Worm (Caenorhabditis elegans) whole organism, L4 larva: ENCODE results near the gene asp-6.

Source experiments
- F26F4.8 ChIP-seq: fragments of 200-800 bp; sonication (Bioruptor generic); conservative IDR thresholded peaks from 2 replicates; pipeline ENCODE4 v1.3.6; 2022; ENCODE audit warnings: missing genetic modification characterization, missing compliant biosample characterization
- F37D6.2 ChIP-seq: sonication (generic microtip); optimal IDR thresholded peaks from 2 replicates; lab custom pipeline; 2016; ENCODE audit warnings: mild to moderate bottlenecking, missing genetic modification characterization, missing compliant biosample characterization
- F44E2.7 ChIP-seq: fragments of 200-800 bp; sonication (Bioruptor generic); IDR thresholded peaks from 2 replicates; pipeline ENCODE4 v2.1.2; 2022; ENCODE audit warnings: missing genetic modification characterization, missing compliant biosample characterization
- R02D3.7 ChIP-seq: fragments of 150-350 bp; sonication (generic microtip); optimal IDR thresholded peaks from 3 replicates; lab custom pipeline; 2014; ENCODE audit warnings: missing biosample characterization, missing genetic modification characterization
- T20F7.1 ChIP-seq: fragments of 200-800 bp; sonication (Bioruptor generic); optimal IDR thresholded peaks from 2 replicates; lab custom pipeline; 2018; ENCODE audit warnings: mild to moderate bottlenecking, missing genetic modification characterization, missing compliant biosample characterization
- Y105C5A.15 ChIP-seq: fragments of 200-800 bp; sonication (Bioruptor generic); IDR thresholded peaks from 2 replicates; pipeline ENCODE4 v1.3.6; 2022; ENCODE audit warnings: missing genetic modification characterization, missing compliant biosample characterization
- ZK337.2 ChIP-seq: fragments of 200-800 bp; sonication (Bioruptor generic); IDR thresholded peaks from 2 replicates; pipeline ENCODE4 v1.3.6; 2022; ENCODE audit warnings: missing genetic modification reagents, missing genetic modification characterization, missing compliant biosample characterization
- ZK546.5 ChIP-seq, 2 experiments: sonication (generic microtip); optimal IDR thresholded peaks; 2 replicates each; lab custom pipeline; 2017; ENCODE audit warnings: missing biosample characterization in 2 of 2, missing genetic modification characterization in 2 of 2
- aha-1 ChIP-seq: fragments of 150-350 bp; peaks from one replicate; lab custom pipeline; 2014; ENCODE audit warnings: missing biosample characterization, missing genetic modification characterization
- aly-2 ChIP-seq: sonication (generic microtip); optimal IDR thresholded peaks from 2 replicates; lab custom pipeline; 2018; ENCODE audit warnings: missing biosample characterization, missing genetic modification characterization
- ceh-32 ChIP-seq: sonication (generic microtip); optimal IDR thresholded peaks from 2 replicates; lab custom pipeline; 2016; ENCODE audit warnings: mild to moderate bottlenecking, missing genetic modification characterization, missing compliant biosample characterization; ENCODE audit not compliant: poor library complexity
- ceh-62 ChIP-seq: sonication (generic microtip); optimal IDR thresholded peaks from 2 replicates; lab custom pipeline; 2017; ENCODE audit warnings: missing biosample characterization, missing genetic modification characterization
- ces-1 ChIP-seq: fragments of 150-350 bp; sonication (generic microtip); optimal IDR thresholded peaks from 4 replicates; lab custom pipeline; 2014; ENCODE audit warnings: missing biosample characterization, missing genetic modification reagents, missing genetic modification characterization
- cey-2 ChIP-seq: sonication (generic microtip); optimal IDR thresholded peaks from 3 replicates; lab custom pipeline; 2017; ENCODE audit warnings: missing genetic modification characterization, mild to moderate bottlenecking, missing compliant biosample characterization, antibody characterized with exemption, borderline replicate concordance; ENCODE audit not compliant: insufficient read depth
- daf-8 ChIP-seq: fragments of 200-800 bp; sonication (Bioruptor generic); IDR thresholded peaks from 2 replicates; pipeline ENCODE4 v1.3.6; 2022; ENCODE audit warnings: missing genetic modification characterization, missing compliant biosample characterization
- dpl-1 ChIP-seq: fragments of 150-350 bp; optimal IDR thresholded peaks from 2 replicates; lab custom pipeline; 2014; ENCODE audit warnings: missing biosample characterization, missing genetic modification reagents, missing genetic modification characterization
- dve-1 ChIP-seq: sonication (generic microtip); optimal IDR thresholded peaks from 2 replicates; lab custom pipeline; 2017; ENCODE audit warnings: antibody characterized with exemption, mild to moderate bottlenecking, missing genetic modification characterization, missing compliant biosample characterization; ENCODE audit not compliant: insufficient read depth
- fkh-10 ChIP-seq: fragments of 150-350 bp; optimal IDR thresholded peaks from 2 replicates; lab custom pipeline; 2014; ENCODE audit warnings: missing biosample characterization, missing genetic modification reagents, missing genetic modification characterization
- hif-1 ChIP-seq, 2 experiments: sonication (generic microtip); optimal IDR thresholded peaks; 2 replicates each; lab custom pipeline; 2016 to 2017; ENCODE audit warnings: missing compliant biosample characterization in 2 of 2, missing genetic modification characterization in 2 of 2, missing genetic modification reagents in 2 of 2, missing genotype in 2 of 2, mild to moderate bottlenecking in 1 of 2
- hlh-11 ChIP-seq: fragments of 200-800 bp; sonication (Bioruptor generic); optimal IDR thresholded peaks from 2 replicates; lab custom pipeline; 2018; ENCODE audit warnings: mild to moderate bottlenecking, missing genetic modification characterization, missing compliant biosample characterization
- hlh-30 ChIP-seq: sonication (generic microtip); optimal IDR thresholded peaks from 2 replicates; lab custom pipeline; 2017; ENCODE audit warnings: antibody characterized with exemption, mild to moderate bottlenecking, missing genetic modification characterization, missing compliant biosample characterization; ENCODE audit not compliant: insufficient read depth
- jun-1 ChIP-seq: fragments of 150-350 bp; optimal IDR thresholded peaks from 2 replicates; lab custom pipeline; 2014; ENCODE audit warnings: missing biosample characterization, missing genetic modification reagents, missing genetic modification characterization
- lim-7 ChIP-seq: fragments of 200-800 bp; sonication (Bioruptor generic); IDR thresholded peaks from 2 replicates; pipeline ENCODE4 v1.3.6; 2022; ENCODE audit warnings: missing genetic modification characterization, missing compliant biosample characterization
- lin-15B ChIP-seq: fragments of 150-350 bp; sonication (generic microtip); optimal IDR thresholded peaks from 3 replicates; lab custom pipeline; 2014; ENCODE audit warnings: missing biosample characterization, missing genetic modification characterization
- lin-38 ChIP-seq: fragments of 200-800 bp; sonication (Bioruptor generic); IDR thresholded peaks from 2 replicates; pipeline ENCODE4 v1.3.6; 2022; ENCODE audit warnings: missing genetic modification reagents, missing genetic modification characterization, missing compliant biosample characterization
- lin-39 ChIP-seq: fragments of 150-350 bp; optimal IDR thresholded peaks from 2 replicates; lab custom pipeline; 2014; ENCODE audit warnings: missing biosample characterization, missing genetic modification reagents, missing genetic modification characterization
- lir-3 ChIP-seq: sonication (generic microtip); optimal IDR thresholded peaks from 2 replicates; lab custom pipeline; 2016; ENCODE audit warnings: mild to moderate bottlenecking, missing genetic modification characterization, missing compliant biosample characterization
- lsy-2 ChIP-seq, 2 experiments: fragments of 150-350 bp in 1 of 2; sonication (generic microtip) in 1 of 2; optimal IDR thresholded peaks; 2 replicates each; lab custom pipeline; 2014 to 2017; ENCODE audit warnings: missing biosample characterization in 2 of 2, missing genetic modification characterization in 2 of 2
- madf-5 ChIP-seq, 2 experiments: fragments of 200-800 bp; sonication (Bioruptor generic); IDR thresholded peaks; 2 replicates each; pipeline ENCODE4 v1.3.6; 2022; ENCODE audit warnings: missing compliant biosample characterization in 2 of 2, missing genetic modification characterization in 2 of 2
- madf-9 ChIP-seq: fragments of 200-800 bp; sonication (Bioruptor generic); conservative IDR thresholded peaks from 2 replicates; pipeline ENCODE4 v1.3.6; 2022; ENCODE audit warnings: missing genetic modification reagents, missing genetic modification characterization, missing compliant biosample characterization
- mdt-29 ChIP-seq: fragments of 200-800 bp; sonication (Bioruptor generic); IDR thresholded peaks from 2 replicates; pipeline ENCODE4 v1.3.6; 2022; ENCODE audit warnings: missing genetic modification reagents, missing genetic modification characterization, missing compliant biosample characterization
- mep-1 ChIP-seq: fragments of 150-350 bp; sonication (generic microtip); optimal IDR thresholded peaks from 3 replicates; lab custom pipeline; 2014; ENCODE audit warnings: missing biosample characterization, missing genetic modification characterization
- mes-2 ChIP-seq: sonication (generic microtip); optimal IDR thresholded peaks from 2 replicates; lab custom pipeline; 2016; ENCODE audit warnings: missing genotype, mild to moderate bottlenecking, missing genetic modification characterization, missing compliant biosample characterization; ENCODE audit not compliant: poor library complexity, severe bottlenecking
- nhr-102 ChIP-seq: sonication (generic microtip); optimal IDR thresholded peaks from 2 replicates; lab custom pipeline; 2016; ENCODE audit warnings: mild to moderate bottlenecking, missing genetic modification characterization, moderate library complexity, missing compliant biosample characterization
- nhr-111 ChIP-seq: fragments of 200-800 bp; sonication (Bioruptor generic); optimal IDR thresholded peaks from 2 replicates; lab custom pipeline; 2018; ENCODE audit warnings: mild to moderate bottlenecking, missing genetic modification characterization, missing compliant biosample characterization
- nhr-237 ChIP-seq: sonication (generic microtip); optimal IDR thresholded peaks from 2 replicates; lab custom pipeline; 2017; ENCODE audit warnings: missing biosample characterization, missing genetic modification characterization
- nhr-48 ChIP-seq: sonication (generic microtip); optimal IDR thresholded peaks from 2 replicates; lab custom pipeline; 2016; ENCODE audit warnings: mild to moderate bottlenecking, missing genetic modification characterization, missing compliant biosample characterization
- nhr-6 ChIP-seq: fragments of 150-350 bp; optimal IDR thresholded peaks from 2 replicates; lab custom pipeline; 2014; ENCODE audit warnings: missing biosample characterization, missing genetic modification characterization
- nhr-76 ChIP-seq: fragments of 150-350 bp; optimal IDR thresholded peaks from 2 replicates; lab custom pipeline; 2014; ENCODE audit warnings: missing biosample characterization, missing genetic modification characterization
- nhr-77 ChIP-seq: fragments of 150-350 bp; optimal IDR thresholded peaks from 2 replicates; lab custom pipeline; 2014; ENCODE audit warnings: missing biosample characterization, missing genetic modification characterization
- pha-4 ChIP-seq, 2 experiments: fragments of 150-350 bp in 1 of 2; fragments of 200-800 bp in 1 of 2; sonication (Bioruptor generic) in 1 of 2; IDR thresholded peaks in 1 of 2; optimal IDR thresholded peaks in 1 of 2; 2 replicates each; pipeline versions ENCODE4 v1.3.6 to Lab custom; 2014 to 2022; ENCODE audit warnings: missing genetic modification characterization in 2 of 2, missing genetic modification reagents in 2 of 2, missing biosample characterization in 1 of 2, missing compliant biosample characterization in 1 of 2
- rbr-2 ChIP-seq: sonication (generic microtip); optimal IDR thresholded peaks from 2 replicates; lab custom pipeline; 2016; ENCODE audit warnings: missing genotype, missing genetic modification characterization, missing compliant biosample characterization
- saeg-2 ChIP-seq: fragments of 200-800 bp; sonication (Bioruptor generic); IDR thresholded peaks from 2 replicates; pipeline ENCODE4 v1.3.6; 2022; ENCODE audit warnings: missing genetic modification reagents, missing genetic modification characterization, missing compliant biosample characterization
- set-16 ChIP-seq: fragments of 200-800 bp; sonication (Bioruptor generic); IDR thresholded peaks from 2 replicates; pipeline ENCODE4 v1.3.6; 2022; ENCODE audit warnings: missing genetic modification reagents, missing genetic modification characterization, missing compliant biosample characterization
- spr-1 ChIP-seq: sonication (generic microtip); optimal IDR thresholded peaks from 2 replicates; lab custom pipeline; 2016; ENCODE audit warnings: mild to moderate bottlenecking, missing genetic modification characterization, missing compliant biosample characterization
- spr-3 ChIP-seq: fragments of 200-800 bp; sonication (Bioruptor generic); optimal IDR thresholded peaks from 2 replicates; lab custom pipeline; 2018; ENCODE audit warnings: mild to moderate bottlenecking, missing genetic modification characterization, missing compliant biosample characterization
- tra-1 ChIP-seq: fragments of 200-800 bp; sonication (Bioruptor generic); IDR thresholded peaks from 2 replicates; pipeline ENCODE4 v1.3.6; 2022; ENCODE audit warnings: missing genetic modification reagents, missing genetic modification characterization, missing compliant biosample characterization
- unc-39 ChIP-seq: sonication (generic microtip); optimal IDR thresholded peaks from 2 replicates; lab custom pipeline; 2017; ENCODE audit warnings: missing biosample characterization, missing genetic modification characterization
- zfp-3 ChIP-seq: fragments of 200-800 bp; sonication (Bioruptor generic); conservative IDR thresholded peaks from 2 replicates; pipeline ENCODE4 v1.3.6; 2022; ENCODE audit warnings: missing genetic modification reagents, missing genetic modification characterization, missing compliant biosample characterization

Gene asp-6

DNA sequence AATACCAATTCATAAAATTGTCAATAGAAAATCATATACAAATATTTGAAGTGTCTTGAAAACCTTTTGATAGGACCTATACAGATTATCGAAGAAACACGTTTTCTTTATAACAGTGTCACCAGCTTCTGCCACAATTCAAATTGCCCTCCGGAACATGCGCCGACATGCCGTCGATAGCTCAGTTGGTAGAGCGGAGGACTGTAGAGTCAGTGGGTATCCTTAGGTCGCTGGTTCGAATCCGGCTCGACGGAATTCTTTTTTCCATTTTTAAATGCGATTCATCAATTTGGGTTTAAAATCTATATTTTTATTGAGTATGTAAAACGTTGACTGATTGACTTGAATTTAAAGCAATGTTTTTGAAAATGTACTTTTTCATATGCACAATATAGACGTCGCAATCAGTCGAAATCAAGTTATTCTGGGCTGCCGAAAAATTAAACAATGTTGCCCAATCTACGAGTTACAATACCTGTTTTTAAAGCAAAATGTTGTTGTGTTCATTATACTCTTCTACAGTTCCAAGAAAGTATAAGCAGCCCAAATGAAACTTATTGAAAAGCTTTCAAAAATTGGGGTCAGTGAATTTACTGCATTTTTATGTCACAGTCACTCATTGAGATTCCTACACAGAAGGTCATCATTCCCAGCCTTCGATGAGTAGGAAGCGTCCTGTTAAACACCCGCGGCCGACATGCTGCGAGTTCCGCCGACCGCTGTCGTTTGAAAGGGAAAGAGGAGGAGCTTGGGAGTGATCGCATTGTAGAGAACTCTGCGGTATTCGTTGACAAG lies 21.2 kb downstream of the asp-6 start (continued):
- TF ChIP-seq set-16 (no peak), mep-1 (tag; lab: Kevin White, UChicago) (peak; percentile 84), hlh-11 (tag; lab: Kevin White, UChicago) (peak; percentile 79), mes-2 (tag; lab: Kevin White, UChicago) (peak; percentile 87), lin-38 (GFP tag; lab: Robert Waterston, UW) (peak; percentile 57), spr-3 (GFP tag; lab: Kevin White, UChicago) (no peak), nhr-237 (tag; lab: Kevin White, UChicago) (no peak), ceh-32 (tag; lab: Kevin White, UChicago) (no peak), lim-7 (0 out of 2 replicates have a peak, but pooled peaks have one; percentile 43), madf-5 (GFP tag; IDR thresholded peaks at IDR 0.05; lab: Robert Waterston, UW) (no peak), R02D3.7 (peak; percentile 16), F37D6.2 (no peak), nhr-111 (GFP tag; lab: Kevin White, UChicago) (peak; percentile 54), hlh-30 (tag; lab: Kevin White, UChicago) (peak; percentile 48), saeg-2 (no peak), pha-4 (GFP tag; IDR thresholded peaks at IDR 0.05; lab: Robert Waterston, UW) (peak; percentile 57; the same call in 1 of the 2 replicates), pha-4 (tag; optimal IDR thresholded peaks at IDR 0.05; lab: Kevin White, UChicago) (no peak), ceh-62 (tag; lab: Kevin White, UChicago) (no peak), rbr-2 (tag; lab: Kevin White, UChicago) (peak; percentile 56), nhr-77 (tag; lab: Kevin White, UChicago) (no peak), ces-1 (GFP tag; lab: Kevin White, UChicago) (no peak), fkh-10 (GFP tag; lab: Kevin White, UChicago) (no peak), lin-39 (tag; lab: Kevin White, UChicago) (no peak), hif-1 (tag; optimal IDR thresholded peaks at IDR 0.05; lab: Kevin White, UChicago) (no peak), F44E2.7 (GFP tag; lab: Robert Waterston, UW) (no peak), nhr-76 (tag; lab: Kevin White, UChicago) (no peak), zfp-3 (no peak), nhr-48 (peak; percentile 73), dve-1 (tag; lab: Kevin White, UChicago) (peak; percentile 80), ZK546.5 (tag; optimal IDR thresholded peaks at IDR 0.05; lab: Kevin White, UChicago) (no peak), jun-1 (peak; percentile 31), ZK337.2 (GFP tag; lab: Robert Waterston, UW) (no peak), lir-3 (tag; lab: Kevin White, UChicago) (no peak), daf-8 (GFP tag; lab: Robert Waterston, UW) (no peak), lsy-2 (tag; optimal IDR thresholded peaks at IDR 0.05; lab: Kevin White, UChicago) (peak in 1 of 2 experiments; percentile 65), aly-2 (tag; lab: Kevin White, UChicago) (no peak), lin-15B (no peak), Y105C5A.15 (GFP tag; lab: Robert Waterston, UW) (no peak), aha-1 (tag; lab: Kevin White, UChicago) (peak; percentile 93), madf-9 (GFP tag; lab: Robert Waterston, UW) (no peak), mdt-29 (GFP tag; lab: Robert Waterston, UW) (peak; percentile 9; the same call in 1 of the 2 replicates), cey-2 (tag; lab: Kevin White, UChicago) (no peak), T20F7.1 (GFP tag; lab: Kevin White, UChicago) (peak; percentile 53), dpl-1 (GFP tag; lab: Kevin White, UChicago) (no peak), tra-1 (GFP tag; lab: Robert Waterston, UW) (no peak), nhr-6 (tag; lab: Kevin White, UChicago) (peak; percentile 54), F26F4.8 (0 out of 2 replicates have a peak, but pooled peaks have one; percentile 33), spr-1 (no peak), nhr-102 (tag; lab: Kevin White, UChicago) (no peak), unc-39 (tag; lab: Kevin White, UChicago) (no peak)
